Fruit fly (Drosophila melanogaster) S2 (cell line): ENCODE measurements around the gene CG46439.

Experiments used
- CG8478 ChIP-seq: fragments of >200 bp; optimal IDR thresholded peaks from 2 replicates; lab custom pipeline; 2018
- CTCF ChIP-seq, 2 experiments: fragments of >200 bp; optimal IDR thresholded peaks; 2 replicates each; lab custom pipeline; 2018

- TF ChIP-seq CG8478 (lab: Kevin White, UChicago) (no peak), CTCF (optimal IDR thresholded peaks at IDR 0.05; lab: Kevin White, UChicago) (no peak)
Measured at dm6 chr3L:11046559-11046958, 49.5 kb downstream of the CG46439 start.
